Worm (Caenorhabditis elegans): ENCODE data around the gene set-22.

ce11 chrV:10462066-10462465 is 25.4 kb downstream of the set-22 start, which contains the start of gene chw-1:
- TF ChIP-seq ama-1 (optimal IDR thresholded peaks at IDR 0.05) = no peak
- TF ChIP-seq egl-27 (tag; optimal IDR thresholded peaks at IDR 0.05) = no peak
- no peak for TF ChIP-seq blmp-1 (tag; optimal IDR thresholded peaks at IDR 0.05; ENCODE audit: insufficient read depth)
- no peak for TF ChIP-seq nhr-11 (tag; optimal IDR thresholded peaks at IDR 0.05)
- no peak for TF ChIP-seq mdl-1 (tag; optimal IDR thresholded peaks at IDR 0.05)
- no peak for TF ChIP-seq ztf-11 (tag; optimal IDR thresholded peaks at IDR 0.05)
- TF ChIP-seq snpc-4 (tag; optimal IDR thresholded peaks at IDR 0.05) = no peak
- no peak for TF ChIP-seq ztf-4 (tag; optimal IDR thresholded peaks at IDR 0.05)
- TF ChIP-seq nhr-25 (tag; optimal IDR thresholded peaks at IDR 0.05) = peak; percentile 9

Measured in whole organism, L2 larva.